In the genomic region with DNA sequence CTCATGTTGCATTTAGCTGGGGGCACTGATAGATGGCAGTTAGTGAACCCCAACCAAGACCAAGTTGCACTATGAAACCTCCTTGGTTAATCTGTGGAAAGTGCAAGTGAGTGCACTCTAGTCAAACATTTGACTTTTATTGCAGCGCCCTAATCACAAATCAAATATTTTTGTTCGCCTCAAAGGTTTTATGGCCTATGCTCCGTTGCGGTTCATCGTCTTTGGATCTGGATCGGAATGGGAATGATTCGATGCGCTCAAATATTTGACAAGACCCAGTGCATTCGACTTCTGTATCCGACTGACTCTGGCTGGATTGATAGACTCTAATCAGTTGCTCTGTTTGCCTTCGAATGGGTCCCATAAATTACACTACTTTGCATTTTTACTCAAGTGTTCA, we compare ENCODE assay signal across 1 fruit fly cellular context.
TF ChIP-seq lines count a peak whose summit lies in the region.

No protein-coding gene starts in this region.

TF ChIP-seq in whole organism, embryonic, 481 proteins besides CTCF, POLR2A, EP300 and RAD21 (continued from another document):
- TF ChIP-seq Spps (tag; optimal IDR thresholded peaks at IDR 0.05; lab: Kevin White, UChicago): peak; percentile 20
- peak; percentile 1 for TF ChIP-seq Lhr (GFP tag; optimal IDR thresholded peaks at IDR 0.05; lab: Kevin White, UChicago)
- TF ChIP-seq mirr (GFP tag; optimal IDR thresholded peaks at IDR 0.05; lab: Kevin White, UChicago): no peak
- TF ChIP-seq unpg (GFP tag; optimal IDR thresholded peaks at IDR 0.05; lab: Kevin White, UChicago): peak; percentile 0
- peak; percentile 5 for TF ChIP-seq CG3407 (GFP tag; optimal IDR thresholded peaks at IDR 0.05; lab: Kevin White, UChicago)
- TF ChIP-seq dimm (GFP tag; IDR thresholded peaks at IDR 0.05; lab: Robert Waterston, UW): no peak
- peak; percentile 5 for TF ChIP-seq Med (GFP tag; lab: Kevin White, UChicago)
- TF ChIP-seq oc (tag; optimal IDR thresholded peaks at IDR 0.05; lab: Kevin White, UChicago): peak; percentile 15
- peak; percentile 25 for TF ChIP-seq CG2875 (GFP tag; optimal IDR thresholded peaks at IDR 0.05; lab: Kevin White, UChicago)
- peak; percentile 76 for TF ChIP-seq sens (GFP tag; lab: Kevin White, UChicago)
- no peak for TF ChIP-seq gfzf (GFP tag; optimal IDR thresholded peaks at IDR 0.05; lab: Kevin White, UChicago)
